Fruit fly (Drosophila melanogaster): ENCODE results near the gene CG11555.

The CG11555 gene

DNA sequence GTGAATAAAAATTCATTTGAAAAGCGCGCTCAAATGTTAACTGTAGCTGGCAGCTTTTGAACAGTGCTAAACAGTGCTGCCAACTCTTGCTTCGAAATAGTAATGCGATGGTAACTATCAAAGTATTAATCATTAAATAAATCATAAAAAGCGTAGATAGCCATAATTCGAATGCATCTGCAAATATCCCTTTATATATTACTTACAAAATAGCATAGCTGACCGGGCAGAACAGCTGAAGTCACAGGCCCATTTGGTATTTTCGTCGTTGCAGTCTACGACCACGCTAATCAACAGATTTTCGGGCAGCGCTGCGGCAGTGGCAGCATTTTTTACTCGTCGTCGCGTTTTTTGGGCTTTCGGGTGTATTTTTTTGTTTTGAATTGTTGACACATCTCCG is 32.0 kb downstream of the CG11555 start, which contains the start of gene Plc21C:
Plc21C (plus strand) TSS at position 290 of the 400 bp plus-strand sequence.
- TF ChIP-seq CG3407 (GFP tag; optimal IDR thresholded peaks at IDR 0.05) (no peak), Bgb (GFP tag; IDR thresholded peaks at IDR 0.05; ENCODE audit: partially characterized antibody) (peak; percentile 43; the same call in 1 of the 2 replicates), tap (tag; optimal IDR thresholded peaks at IDR 0.05) (no peak), nerfin-2 (GFP tag; IDR thresholded peaks at IDR 0.05; ENCODE audit: partially characterized antibody) (no peak), Gsc (GFP tag; IDR thresholded peaks at IDR 0.05) (no peak), CG17361 (GFP tag; IDR thresholded peaks at IDR 0.05) (peak; percentile 61; the same call in 2 of the 3 replicates), Atf-2 (GFP tag; optimal IDR thresholded peaks at IDR 0.05) (no peak), Bdp1 (GFP tag; optimal IDR thresholded peaks at IDR 0.05) (peak; percentile 10), CG8281 (tag; optimal IDR thresholded peaks at IDR 0.05) (no peak), CG8359 (GFP tag; optimal IDR thresholded peaks at IDR 0.05; ENCODE audit: borderline replicate concordance) (no peak), cwo (GFP tag; optimal IDR thresholded peaks at IDR 0.05) (peak; percentile 23), Atf6 (GFP tag; IDR thresholded peaks at IDR 0.05) (peak; percentile 42; the same call in 1 of the 2 replicates), sd (tag; optimal IDR thresholded peaks at IDR 0.05) (peak; percentile 65), CG10654 (GFP tag; optimal IDR thresholded peaks at IDR 0.05) (peak; percentile 18), CG12744 (GFP tag; optimal IDR thresholded peaks at IDR 0.05) (no peak), dm (GFP tag; optimal IDR thresholded peaks at IDR 0.05) (peak; percentile 62), pnt (GFP tag; optimal IDR thresholded peaks at IDR 0.05) (peak; percentile 25), disco-r (GFP tag; optimal IDR thresholded peaks at IDR 0.05) (no peak), CG11696 (GFP tag; IDR thresholded peaks at IDR 0.05) (no peak), crol (GFP tag; IDR thresholded peaks at IDR 0.05) (no peak), Hr51 (GFP tag; optimal IDR thresholded peaks at IDR 0.05) (peak; percentile 28 to 64), caup (GFP tag; optimal IDR thresholded peaks at IDR 0.05; ENCODE audit: severe bottlenecking) (peak; percentile 15), CrebB (tag; optimal IDR thresholded peaks at IDR 0.05) (no peak), ro (GFP tag; IDR thresholded peaks at IDR 0.05) (no peak), org-1 (GFP tag; optimal IDR thresholded peaks at IDR 0.05) (no peak), CG7357 (GFP tag; IDR thresholded peaks at IDR 0.05) (no peak), CG3726 (GFP tag; IDR thresholded peaks at IDR 0.05) (no peak), CG14050 (GFP tag; IDR thresholded peaks at IDR 0.05) (no peak), fd96Cb (tag; optimal IDR thresholded peaks at IDR 0.05) (no peak), lab (GFP tag; optimal IDR thresholded peaks at IDR 0.05) (no peak), HLH4C (GFP tag; IDR thresholded peaks at IDR 0.05; ENCODE audit: partially characterized antibody) (0 out of 3 replicates have a peak, but pooled peaks have one; percentile 23), Nf-YA (GFP tag; IDR thresholded peaks at IDR 0.05) (no peak), Mad (GFP tag; optimal IDR thresholded peaks at IDR 0.05) (peak; percentile 49), ftz-f1 (GFP tag; optimal IDR thresholded peaks at IDR 0.05) (peak; percentile 16), Side (GFP tag; optimal IDR thresholded peaks at IDR 0.05) (peak; percentile 24), mirr (GFP tag; optimal IDR thresholded peaks at IDR 0.05) (no peak), zfh2 (GFP tag; optimal IDR thresholded peaks at IDR 0.05) (peak; percentile 33), sens-2 (GFP tag; IDR thresholded peaks at IDR 0.05) (no peak), schlank (tag; optimal IDR thresholded peaks at IDR 0.05) (no peak), CG4424 (GFP tag; optimal IDR thresholded peaks at IDR 0.05) (peak; percentile 26), Doc2 (GFP tag; IDR thresholded peaks at IDR 0.05) (no peak), CG12219 (GFP tag; optimal IDR thresholded peaks at IDR 0.05) (no peak), Dp (GFP tag; optimal IDR thresholded peaks at IDR 0.05) (peak; percentile 99), CG9876 (GFP tag; optimal IDR thresholded peaks at IDR 0.05) (no peak), CG7928 (GFP tag; optimal IDR thresholded peaks at IDR 0.05) (peak; percentile 42), lola (GFP tag; optimal IDR thresholded peaks at IDR 0.05) (peak in 1 of 3 experiments; percentile 22), CTCF (GFP tag; optimal IDR thresholded peaks at IDR 0.05) (peak; percentile 52), CG12071 (GFP tag; optimal IDR thresholded peaks at IDR 0.05) (no peak), CG4328 (GFP tag; optimal IDR thresholded peaks at IDR 0.05) (peak; percentile 58), eve (GFP tag; optimal IDR thresholded peaks at IDR 0.05) (no peak), scrt (GFP tag; optimal IDR thresholded peaks at IDR 0.05) (peak; percentile 12)
